Worm (Caenorhabditis elegans): ENCODE results near the gene C08E3.13.

The C08E3.13 gene

DNA sequence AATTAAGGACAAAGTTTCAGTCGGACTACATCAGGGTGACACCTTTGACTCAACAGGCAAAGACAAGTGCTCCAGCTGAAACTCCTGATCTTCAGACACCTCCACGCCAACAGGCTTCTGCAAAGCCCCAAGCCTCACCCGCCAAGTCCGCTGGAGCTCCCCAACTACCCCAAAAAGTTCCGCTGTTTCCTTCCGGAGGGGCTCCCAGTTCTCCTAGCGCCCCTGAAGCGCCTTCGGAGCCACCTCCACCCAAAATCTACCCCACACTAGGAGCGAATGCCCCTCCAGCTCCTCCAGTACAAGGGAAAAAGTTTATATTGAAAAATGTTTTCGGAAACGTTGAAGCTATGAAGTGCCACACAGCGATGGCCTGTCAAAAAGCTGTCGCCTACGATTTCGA lies 29.1 kb downstream of the C08E3.13 start:
- no peak for TF ChIP-seq rnt-1 (tag; optimal IDR thresholded peaks at IDR 0.05)
- no peak for TF ChIP-seq mdl-1 (tag; optimal IDR thresholded peaks at IDR 0.05)
- TF ChIP-seq nhr-237 (tag; optimal IDR thresholded peaks at IDR 0.05) = no peak
- TF ChIP-seq zag-1 (tag; optimal IDR thresholded peaks at IDR 0.05) = no peak
- TF ChIP-seq snu-23 (GFP tag; optimal IDR thresholded peaks at IDR 0.05) = no peak
- no peak for TF ChIP-seq nhr-84 (tag; optimal IDR thresholded peaks at IDR 0.05)
- no peak for TF ChIP-seq lin-15B (tag; optimal IDR thresholded peaks at IDR 0.05)
- no peak for TF ChIP-seq aly-2 (tag; optimal IDR thresholded peaks at IDR 0.05)
- TF ChIP-seq nhr-11 (tag; optimal IDR thresholded peaks at IDR 0.05) = no peak
- TF ChIP-seq snpc-4 (tag; optimal IDR thresholded peaks at IDR 0.05) = no peak
- no peak for TF ChIP-seq lin-14 (GFP tag; optimal IDR thresholded peaks at IDR 0.05)
- TF ChIP-seq nhr-47 (tag; optimal IDR thresholded peaks at IDR 0.05) = no peak
- no peak for TF ChIP-seq nhr-90 (tag; optimal IDR thresholded peaks at IDR 0.05; ENCODE audit: poor library complexity)
- TF ChIP-seq ztf-11 (tag; optimal IDR thresholded peaks at IDR 0.05) = no peak

DNA sequence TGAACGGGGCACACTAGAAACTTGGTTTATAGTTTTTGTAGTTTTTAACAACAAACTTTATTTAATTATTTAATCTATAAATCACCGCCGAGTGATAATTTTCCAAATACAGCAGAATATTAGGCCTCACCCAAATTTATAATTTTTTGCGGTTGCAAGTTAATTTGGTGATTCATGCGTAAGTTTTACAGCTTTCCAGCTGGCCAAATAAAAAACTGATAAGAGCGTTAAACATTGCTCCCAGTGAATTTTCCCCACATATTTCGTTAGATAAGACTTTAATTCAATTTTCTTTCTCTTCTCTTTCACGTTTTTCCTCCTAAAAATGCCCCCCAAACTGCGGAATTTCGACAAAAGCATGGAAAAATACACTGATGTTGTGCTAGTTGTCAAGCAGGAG lies 30.6 kb downstream of the C08E3.13 start, which contains the start of gene bath-47:
Gene bath-47 (plus strand): TSS at position 305 of the 400 bp plus-strand sequence.
- TF ChIP-seq ces-1 (GFP tag; optimal IDR thresholded peaks at IDR 0.05) = no peak

DNA sequence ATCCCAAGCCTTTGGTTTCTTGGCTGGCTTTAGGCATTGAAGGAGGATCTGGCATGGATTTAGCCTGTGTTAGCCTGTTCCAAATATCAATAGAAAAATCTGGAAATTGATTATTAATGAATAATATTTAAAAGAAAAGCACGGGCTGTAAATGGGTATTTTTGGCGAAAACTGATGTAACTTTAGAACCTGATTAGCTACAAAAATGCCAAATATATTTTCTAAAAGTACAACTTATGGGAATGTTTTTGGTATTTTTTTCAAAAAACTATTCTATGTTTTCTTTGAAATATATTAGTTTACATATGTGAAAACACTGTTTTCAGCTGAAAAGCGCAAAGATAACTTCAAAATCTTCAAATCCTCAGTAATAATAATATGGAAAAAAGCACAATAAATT lies 31.5 kb downstream of the C08E3.13 start, which contains the start of gene bath-26:
Gene bath-26 (minus strand): TSS at position 101 of the 400 bp plus-strand sequence.
- TF ChIP-seq mdl-1 (tag; optimal IDR thresholded peaks at IDR 0.05) (no peak), C34B4.2 (tag; optimal IDR thresholded peaks at IDR 0.05) (no peak), Y116A8C.19 (tag; optimal IDR thresholded peaks at IDR 0.05; ENCODE audit: borderline replicate concordance) (no peak)

DNA sequence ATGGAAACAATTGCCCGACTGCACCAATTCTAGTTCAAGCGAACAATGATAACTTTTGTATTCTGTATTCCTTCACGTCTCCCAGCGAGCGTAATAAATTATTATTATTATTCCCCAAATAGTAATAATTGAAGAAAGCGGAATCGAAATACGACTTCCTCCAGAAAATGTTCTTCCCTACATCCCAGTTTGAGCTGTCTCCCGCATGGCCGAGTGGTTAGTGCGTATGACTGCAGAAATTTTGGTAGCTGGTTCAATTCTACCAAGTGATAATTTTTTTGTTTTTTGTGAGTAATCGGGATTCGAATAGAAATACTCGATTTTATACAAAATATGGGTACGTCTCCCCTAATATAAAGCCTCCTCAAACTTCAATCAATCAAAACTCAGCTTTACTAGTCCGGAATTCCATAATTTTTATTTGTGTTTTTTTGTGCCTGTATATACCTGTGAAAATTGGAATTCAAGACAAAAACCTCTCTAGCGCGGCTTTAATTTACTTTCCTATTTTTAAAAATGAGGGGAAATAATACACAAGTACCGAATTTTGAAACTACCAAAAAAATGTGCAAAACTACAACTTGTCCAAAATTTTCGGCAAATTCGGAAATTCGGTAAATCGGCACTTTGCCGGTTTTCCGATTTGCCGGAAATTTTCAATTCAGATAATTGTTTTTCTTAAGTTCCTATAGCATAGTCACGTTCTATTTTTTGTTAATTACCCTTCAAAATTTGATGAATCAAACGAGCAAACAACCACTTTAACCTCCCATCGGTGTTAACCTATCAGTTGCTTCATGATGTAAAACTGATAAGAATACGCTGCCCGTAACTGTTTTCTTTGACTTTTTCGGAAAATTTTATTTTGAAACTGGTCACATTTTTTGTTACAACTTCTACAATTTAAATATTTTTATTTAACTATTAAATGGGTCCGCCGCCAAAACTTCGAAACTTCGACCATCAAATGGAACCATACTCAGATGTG lies 34.7 kb downstream of the C08E3.13 start, which contains the start of gene bath-46:
Gene bath-46 (plus strand): TSS at position 806 of the 988 bp plus-strand sequence.
- TF ChIP-seq fkh-4 (tag; optimal IDR thresholded peaks at IDR 0.05; ENCODE audit: borderline replicate concordance) = no peak
- TF ChIP-seq elt-3 (tag; optimal IDR thresholded peaks at IDR 0.05) = no peak
- TF ChIP-seq tlp-1 (tag; optimal IDR thresholded peaks at IDR 0.05) = no peak
- TF ChIP-seq elt-2 (tag; optimal IDR thresholded peaks at IDR 0.05) = peak; percentile 67
- TF ChIP-seq blmp-1 (tag; optimal IDR thresholded peaks at IDR 0.05) = no peak
- no peak for TF ChIP-seq hpl-2 (GFP tag; optimal IDR thresholded peaks at IDR 0.05)

DNA sequence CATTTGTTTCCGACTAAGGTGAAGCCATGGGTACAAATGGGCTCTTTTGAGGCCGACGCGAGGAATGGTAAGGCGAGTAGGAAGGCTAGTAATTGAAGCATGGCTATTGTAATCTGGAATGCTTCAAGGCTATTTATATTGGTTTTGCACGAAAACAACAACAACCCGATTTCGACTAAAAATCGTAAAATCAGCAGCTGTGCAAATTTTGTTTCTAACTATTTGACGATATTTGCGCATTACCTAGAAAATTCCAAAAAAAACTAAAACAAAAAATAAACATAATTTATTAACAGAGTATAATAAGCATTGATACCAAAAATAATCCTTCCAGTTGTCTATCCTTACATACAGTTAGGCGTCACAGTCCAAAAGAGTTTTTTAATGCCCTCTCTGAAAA lies 37.0 kb downstream of the C08E3.13 start, which contains the start of gene clec-20:
Gene clec-20 (minus strand): TSS at position 101 of the 400 bp plus-strand sequence.
- TF ChIP-seq ceh-82 (tag; optimal IDR thresholded peaks at IDR 0.05) (no peak), ceh-63 (GFP tag; optimal IDR thresholded peaks at IDR 0.05) (no peak), mef-2 (tag; optimal IDR thresholded peaks at IDR 0.05) (no peak), dpl-1 (GFP tag; optimal IDR thresholded peaks at IDR 0.05) (no peak), sox-4 (tag; optimal IDR thresholded peaks at IDR 0.05) (no peak)

DNA sequence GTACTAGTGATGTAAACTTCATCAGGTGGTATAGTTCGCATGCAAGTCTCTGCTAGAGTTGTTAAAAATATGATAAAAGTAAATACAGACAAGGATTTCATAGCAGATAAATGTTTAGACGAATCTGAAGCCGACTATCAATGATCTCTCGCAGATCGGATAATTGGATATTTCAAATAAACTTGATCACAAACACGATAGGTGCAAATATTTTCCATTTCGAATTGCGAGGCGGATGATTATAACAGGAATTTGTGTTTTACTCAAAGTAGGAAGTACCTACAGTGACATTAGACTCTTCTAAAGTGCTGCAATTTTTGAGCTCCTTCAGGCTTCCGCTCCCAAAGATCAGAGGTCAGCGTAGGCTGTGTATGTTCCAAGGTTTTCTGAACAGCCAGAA lies 42.3 kb downstream of the C08E3.13 start, which contains the start of gene T07H3.7:
Gene T07H3.7 (minus strand): TSS at position 101 of the 400 bp plus-strand sequence.
- TF ChIP-seq egl-27 (tag; optimal IDR thresholded peaks at IDR 0.05) (no peak), sup-37 (GFP tag; optimal IDR thresholded peaks at IDR 0.05) (no peak), unc-62 (GFP tag; optimal IDR thresholded peaks at IDR 0.05) (no peak), dpl-1 (GFP tag; optimal IDR thresholded peaks at IDR 0.05) (no peak), fkh-4 (tag; optimal IDR thresholded peaks at IDR 0.05; ENCODE audit: borderline replicate concordance) (no peak), efl-3 (GFP tag; optimal IDR thresholded peaks at IDR 0.05) (no peak), mdl-1 (tag; optimal IDR thresholded peaks at IDR 0.05) (no peak), lin-13 (GFP tag; optimal IDR thresholded peaks at IDR 0.05) (no peak), ceh-8 (GFP tag; optimal IDR thresholded peaks at IDR 0.05) (no peak), sox-4 (tag; optimal IDR thresholded peaks at IDR 0.05) (no peak), elt-2 (tag; optimal IDR thresholded peaks at IDR 0.05) (no peak), dsc-1 (tag; optimal IDR thresholded peaks at IDR 0.05) (no peak)

Data from whole organism, L1 larva.